Worm (Caenorhabditis elegans) whole organism, young adult: ENCODE data around the gene B0507.7.

ENCODE experiments used
- B0035.1 ChIP-seq: sonication (generic microtip); optimal IDR thresholded peaks from 2 replicates; lab custom pipeline; 2016; ENCODE audit warnings: missing genetic modification characterization, mild to moderate bottlenecking, missing compliant biosample characterization, missing genotype, missing genetic modification reagents
- B0261.1 ChIP-seq: sonication (generic microtip); optimal IDR thresholded peaks from 2 replicates; lab custom pipeline; 2016; ENCODE audit warnings: mild to moderate bottlenecking, missing genetic modification characterization, moderate library complexity, missing compliant biosample characterization
- B0336.3 ChIP-seq: fragments of 200-800 bp; sonication (Bioruptor generic); IDR thresholded peaks from 2 replicates; pipeline ENCODE4 v1.3.6; 2022; ENCODE audit warnings: missing genetic modification characterization, missing compliant biosample characterization
- C06A6.2 ChIP-seq: fragments of 200-800 bp; sonication (Bioruptor generic); conservative IDR thresholded peaks from 2 replicates; pipeline ENCODE4 v1.3.6; 2022; ENCODE audit warnings: missing genetic modification characterization, missing compliant biosample characterization
- F10E7.11 ChIP-seq: sonication (generic microtip); optimal IDR thresholded peaks from 2 replicates; lab custom pipeline; 2017; ENCODE audit warnings: mild to moderate bottlenecking, missing genetic modification characterization, moderate library complexity, missing compliant biosample characterization
- F49E8.2 ChIP-seq: sonication (generic microtip); optimal IDR thresholded peaks from 3 replicates; lab custom pipeline; 2017; ENCODE audit warnings: missing genetic modification characterization, mild to moderate bottlenecking, missing compliant biosample characterization, antibody characterized with exemption, moderate library complexity; ENCODE audit not compliant: insufficient read depth
- F55B11.4 ChIP-seq: sonication (generic microtip); optimal IDR thresholded peaks from 2 replicates; lab custom pipeline; 2016; ENCODE audit warnings: missing compliant biosample characterization, missing genetic modification characterization, borderline replicate concordance; ENCODE audit not compliant: insufficient read depth
- F57C9.4 ChIP-seq: sonication (generic microtip); optimal IDR thresholded peaks from 2 replicates; lab custom pipeline; 2017; ENCODE audit warnings: mild to moderate bottlenecking, missing genetic modification characterization, missing compliant biosample characterization
- K11D2.4 ChIP-seq: fragments of 200-800 bp; sonication (Bioruptor generic); IDR thresholded peaks from 2 replicates; pipeline ENCODE4 v1.3.6; 2022; ENCODE audit warnings: missing genetic modification reagents, missing genetic modification characterization, missing compliant biosample characterization
- Y53F4B.3 ChIP-seq: fragments of 200-800 bp; sonication (Bioruptor generic); IDR thresholded peaks from 2 replicates; pipeline ENCODE4 v1.3.6; 2022; ENCODE audit warnings: missing genetic modification reagents, missing genetic modification characterization, missing compliant biosample characterization
- ZK185.1 ChIP-seq: sonication (generic microtip); optimal IDR thresholded peaks from 2 replicates; lab custom pipeline; 2016; ENCODE audit warnings: mild to moderate bottlenecking, missing genetic modification characterization, missing compliant biosample characterization; ENCODE audit not compliant: poor library complexity, severe bottlenecking
- akir-1 ChIP-seq: fragments of 200-800 bp; sonication (Bioruptor generic); optimal IDR thresholded peaks from 2 replicates; lab custom pipeline; 2018; ENCODE audit warnings: mild to moderate bottlenecking, missing genetic modification characterization, moderate library complexity, missing compliant biosample characterization
- bed-2 ChIP-seq: fragments of 200-800 bp; sonication (Bioruptor generic); IDR thresholded peaks from 2 replicates; pipeline ENCODE4 v1.3.6; 2022; ENCODE audit warnings: missing genetic modification reagents, missing genetic modification characterization, missing compliant biosample characterization
- cebp-2 ChIP-seq: fragments of 200-800 bp; sonication (Bioruptor generic); IDR thresholded peaks from 2 replicates; pipeline ENCODE4 v1.3.6; 2022; ENCODE audit warnings: missing genetic modification characterization, missing compliant biosample characterization
- dox-1 ChIP-seq: fragments of 200-800 bp; sonication (Bioruptor generic); IDR thresholded peaks from 2 replicates; pipeline ENCODE4 v1.3.6; 2022; ENCODE audit warnings: missing genetic modification reagents, missing genetic modification characterization, missing compliant biosample characterization
- efl-1 ChIP-seq: fragments of 150-350 bp; optimal IDR thresholded peaks from 2 replicates; lab custom pipeline; 2014; ENCODE audit warnings: missing biosample characterization, missing genetic modification reagents, missing genetic modification characterization
- egrh-3 ChIP-seq: fragments of 200-800 bp; sonication (Bioruptor generic); IDR thresholded peaks from 2 replicates; pipeline ENCODE4 v1.3.6; 2022; ENCODE audit warnings: missing genetic modification reagents, missing genetic modification characterization, missing compliant biosample characterization
- ekl-4 ChIP-seq: fragments of 200-800 bp; sonication (Bioruptor generic); IDR thresholded peaks from 2 replicates; pipeline ENCODE4 v1.3.6; 2022; ENCODE audit warnings: missing genetic modification reagents, missing genetic modification characterization, missing compliant biosample characterization
- hmg-1.2 ChIP-seq: fragments of 200-800 bp; sonication (Bioruptor generic); IDR thresholded peaks from 2 replicates; pipeline ENCODE4 v1.3.6; 2022; ENCODE audit warnings: missing genetic modification reagents, missing genetic modification characterization, missing compliant biosample characterization
- let-526 ChIP-seq: fragments of 200-800 bp; sonication (Bioruptor generic); IDR thresholded peaks from 2 replicates; pipeline ENCODE4 v1.3.6; 2022; ENCODE audit warnings: missing genetic modification reagents, missing genetic modification characterization, missing compliant biosample characterization
- lsy-27 ChIP-seq: sonication (generic microtip); optimal IDR thresholded peaks from 2 replicates; lab custom pipeline; 2017; ENCODE audit warnings: missing genetic modification characterization, mild to moderate bottlenecking, missing compliant biosample characterization, antibody characterized with exemption, missing genotype, borderline replicate concordance; ENCODE audit not compliant: insufficient read depth
- mcd-1 ChIP-seq: fragments of 200-800 bp; sonication (Bioruptor generic); IDR thresholded peaks from 2 replicates; pipeline ENCODE4 v1.3.6; 2022; ENCODE audit warnings: missing genetic modification reagents, missing genetic modification characterization, missing compliant biosample characterization
- mes-4 ChIP-seq: sonication (generic microtip); optimal IDR thresholded peaks from 2 replicates; lab custom pipeline; 2016; ENCODE audit warnings: missing genotype, missing genetic modification characterization, missing compliant biosample characterization
- nfyb-1 ChIP-seq: fragments of 200-800 bp; sonication (Bioruptor generic); IDR thresholded peaks from 2 replicates; pipeline ENCODE4 v1.3.6; 2022; ENCODE audit warnings: missing genetic modification reagents, missing genetic modification characterization, missing compliant biosample characterization
- nhr-80 ChIP-seq: sonication (generic microtip); optimal IDR thresholded peaks from 2 replicates; lab custom pipeline; 2016; ENCODE audit warnings: missing genetic modification characterization, missing compliant biosample characterization
- pbrm-1 ChIP-seq: fragments of 200-800 bp; sonication (Bioruptor generic); IDR thresholded peaks from 2 replicates; pipeline ENCODE4 v1.3.6; 2022; ENCODE audit warnings: missing genetic modification reagents, missing genetic modification characterization, missing compliant biosample characterization
- snpc-4 ChIP-seq, 5 experiments: fragments of 150-350 bp in 1 of 5; sonication (generic microtip) in 4 of 5; optimal IDR thresholded peaks; 2 replicates each; lab custom pipeline; 2014 to 2018; ENCODE audit warnings: missing genetic modification characterization in 5 of 5, missing biosample characterization in 3 of 5, antibody characterized with exemption in 2 of 5, mild to moderate bottlenecking in 2 of 5, missing compliant biosample characterization in 2 of 5, missing genotype in 2 of 5, moderate library complexity in 2 of 5, missing genetic modification reagents in 1 of 5
- unc-62 ChIP-seq: fragments of 150-350 bp; optimal IDR thresholded peaks from 2 replicates; lab custom pipeline; 2014; ENCODE audit warnings: missing biosample characterization, missing genetic modification reagents, missing genetic modification characterization

Gene B0507.7

ce11 chrV:8799293-8799812 lies 40.8 kb upstream of the B0507.7 start:
- no peak for TF ChIP-seq C06A6.2 (GFP tag; lab: Robert Waterston, UW)
- no peak for TF ChIP-seq egrh-3 (GFP tag; lab: Robert Waterston, UW)
- no peak for TF ChIP-seq efl-1 (GFP tag; lab: Kevin White, UChicago)
- no peak for TF ChIP-seq F55B11.4 (tag; lab: Kevin White, UChicago)
- no peak for TF ChIP-seq lsy-27 (tag; lab: Kevin White, UChicago)
- no peak for TF ChIP-seq ZK185.1
- no peak for TF ChIP-seq dox-1 (GFP tag; lab: Robert Waterston, UW)
- no peak for TF ChIP-seq mes-4

- TF ChIP-seq unc-62 (GFP tag; lab: Kevin White, UChicago) = no peak
Observed at ce11 chrV:8798470-8798869, 40.0 kb upstream of the B0507.7 start.

ce11 chrV:8796889-8797288 lies 38.4 kb upstream of the B0507.7 start:
- TF ChIP-seq F57C9.4 (tag; lab: Kevin White, UChicago) (no peak), B0261.1 (no peak), mcd-1 (GFP tag; lab: Robert Waterston, UW) (no peak), let-526 (GFP tag; lab: Robert Waterston, UW) (no peak), cebp-2 (GFP tag; lab: Robert Waterston, UW) (no peak), ekl-4 (GFP tag; lab: Robert Waterston, UW) (no peak), nfyb-1 (GFP tag; lab: Robert Waterston, UW) (no peak), K11D2.4 (GFP tag; lab: Robert Waterston, UW) (no peak)

- TF ChIP-seq bed-2 (no peak), nhr-80 (tag; lab: Kevin White, UChicago) (peak; percentile 52)
Observed at ce11 chrV:8796246-8796645, 37.7 kb upstream of the B0507.7 start.

ce11 chrV:8795499-8795898 lies 37.0 kb upstream of the B0507.7 start:
- TF ChIP-seq akir-1 (GFP tag; lab: Kevin White, UChicago) = no peak
- no peak for TF ChIP-seq B0336.3
- TF ChIP-seq nhr-80 (tag; lab: Kevin White, UChicago) = peak; percentile 4
- no peak for TF ChIP-seq B0035.1 (tag; lab: Kevin White, UChicago)
- TF ChIP-seq F10E7.11 (tag; lab: Kevin White, UChicago) = no peak
- no peak for TF ChIP-seq let-526 (GFP tag; lab: Robert Waterston, UW)

ce11 chrV:8792814-8793213 lies 34.3 kb upstream of the B0507.7 start:
- no peak for TF ChIP-seq bed-2
- no peak for TF ChIP-seq pbrm-1 (GFP tag; lab: Robert Waterston, UW)
- no peak for TF ChIP-seq unc-62 (GFP tag; lab: Kevin White, UChicago)
- no peak for TF ChIP-seq F49E8.2 (tag; lab: Kevin White, UChicago)
- TF ChIP-seq Y53F4B.3 = no peak
- TF ChIP-seq hmg-1.2 = no peak
- no peak for TF ChIP-seq snpc-4 (GFP tag; optimal IDR thresholded peaks at IDR 0.05; lab: Kevin White, UChicago)
- no peak for TF ChIP-seq snpc-4 (tag; optimal IDR thresholded peaks at IDR 0.05; lab: Kevin White, UChicago)
